Fruit fly (Drosophila melanogaster): ENCODE data around the gene Adh.

dm6 chr2L:14653429-14653828 lies 38.1 kb downstream of the Adh start:
- no peak for TF ChIP-seq psq (optimal IDR thresholded peaks at IDR 0.05)
- TF ChIP-seq insv (optimal IDR thresholded peaks at IDR 0.05): no peak
- TF ChIP-seq h (optimal IDR thresholded peaks at IDR 0.05): no peak
- TF ChIP-seq Myc (optimal IDR thresholded peaks at IDR 0.05): no peak
- TF ChIP-seq Sin3A (optimal IDR thresholded peaks at IDR 0.05): no peak
